Worm (Caenorhabditis elegans) whole organism, young adult: ENCODE data around the gene M03B6.5.
A peak's percentile ranks its signal among the peaks of the same experiment; 100 is the strongest.

ENCODE experiments used
- B0261.1 ChIP-seq: sonication (generic microtip); optimal IDR thresholded peaks from 2 replicates; lab custom pipeline; 2016; ENCODE audit warnings: mild to moderate bottlenecking, missing genetic modification characterization, moderate library complexity, missing compliant biosample characterization
- F33H1.4 ChIP-seq: fragments of 200-800 bp; sonication (Bioruptor generic); IDR thresholded peaks from 2 replicates; pipeline ENCODE4 v1.3.6; 2022; ENCODE audit warnings: missing genetic modification reagents, missing genetic modification characterization, missing compliant biosample characterization
- attf-6 ChIP-seq: fragments of 200-800 bp; sonication (Bioruptor generic); IDR thresholded peaks from 2 replicates; pipeline ENCODE4 v1.3.6; 2022; ENCODE audit warnings: missing genetic modification reagents, missing genetic modification characterization, missing compliant biosample characterization
- ccch-3 ChIP-seq: fragments of 200-800 bp; sonication (Bioruptor generic); optimal IDR thresholded peaks from 2 replicates; lab custom pipeline; 2018; ENCODE audit warnings: mild to moderate bottlenecking, missing genetic modification characterization, missing compliant biosample characterization
- cebp-1 ChIP-seq, 2 experiments: fragments of 200-800 bp in 1 of 2; sonication (Bioruptor generic) in 1 of 2; sonication (generic microtip) in 1 of 2; IDR thresholded peaks in 1 of 2; optimal IDR thresholded peaks in 1 of 2; 2 replicates each; pipeline versions ENCODE4 v1.3.6 to Lab custom; 2017 to 2022; ENCODE audit warnings: missing compliant biosample characterization in 2 of 2, missing genetic modification characterization in 2 of 2, mild to moderate bottlenecking in 1 of 2, missing genetic modification reagents in 1 of 2, moderate library complexity in 1 of 2
- ceh-40 ChIP-seq: fragments of 200-800 bp; sonication (Bioruptor generic); IDR thresholded peaks from 2 replicates; pipeline ENCODE4 v1.3.6; 2022; ENCODE audit warnings: missing genetic modification characterization, missing compliant biosample characterization
- ceh-58 ChIP-seq: fragments of 200-800 bp; sonication (Bioruptor generic); IDR thresholded peaks from 2 replicates; pipeline ENCODE4 v1.3.6; 2022; ENCODE audit warnings: missing genetic modification characterization, missing compliant biosample characterization
- ceh-79 ChIP-seq: sonication (generic microtip); optimal IDR thresholded peaks from 2 replicates; lab custom pipeline; 2017; ENCODE audit warnings: mild to moderate bottlenecking, missing genetic modification characterization, missing compliant biosample characterization
- dox-1 ChIP-seq: fragments of 200-800 bp; sonication (Bioruptor generic); IDR thresholded peaks from 2 replicates; pipeline ENCODE4 v1.3.6; 2022; ENCODE audit warnings: missing genetic modification reagents, missing genetic modification characterization, missing compliant biosample characterization
- egl-18 ChIP-seq: fragments of 200-800 bp; sonication (Bioruptor generic); IDR thresholded peaks from 2 replicates; pipeline ENCODE4 v1.3.6; 2022; ENCODE audit warnings: missing genetic modification reagents, missing genetic modification characterization, missing compliant biosample characterization
- egrh-3 ChIP-seq: fragments of 200-800 bp; sonication (Bioruptor generic); IDR thresholded peaks from 2 replicates; pipeline ENCODE4 v1.3.6; 2022; ENCODE audit warnings: missing genetic modification reagents, missing genetic modification characterization, missing compliant biosample characterization
- ets-4 ChIP-seq: fragments of 200-800 bp; sonication (Bioruptor generic); optimal IDR thresholded peaks from 2 replicates; lab custom pipeline; 2018; ENCODE audit warnings: mild to moderate bottlenecking, missing genetic modification characterization, missing compliant biosample characterization
- hlh-26 ChIP-seq: fragments of 200-800 bp; sonication (Bioruptor generic); conservative IDR thresholded peaks from 2 replicates; pipeline ENCODE4 v1.3.6; 2022; ENCODE audit warnings: missing genetic modification reagents, missing genetic modification characterization, missing compliant biosample characterization
- hsf-1 ChIP-seq: fragments of 200-800 bp; sonication (Bioruptor generic); IDR thresholded peaks from 2 replicates; pipeline ENCODE4 v1.3.6; 2022; ENCODE audit warnings: missing genetic modification reagents, missing genetic modification characterization, missing compliant biosample characterization
- lir-1 ChIP-seq: fragments of 200-800 bp; sonication (Bioruptor generic); conservative IDR thresholded peaks from 2 replicates; pipeline ENCODE4 v1.3.6; 2022; ENCODE audit warnings: missing genetic modification reagents, missing genetic modification characterization, missing compliant biosample characterization
- lsl-1 ChIP-seq: fragments of 200-800 bp; sonication (Bioruptor generic); optimal IDR thresholded peaks from 2 replicates; lab custom pipeline; 2018; ENCODE audit warnings: mild to moderate bottlenecking, missing genetic modification characterization, moderate library complexity, missing compliant biosample characterization
- madf-3 ChIP-seq: fragments of 200-800 bp; sonication (Bioruptor generic); IDR thresholded peaks from 2 replicates; pipeline ENCODE4 v1.3.6; 2022; ENCODE audit warnings: missing genetic modification reagents, missing genetic modification characterization, missing compliant biosample characterization
- nfyb-1 ChIP-seq: fragments of 200-800 bp; sonication (Bioruptor generic); IDR thresholded peaks from 2 replicates; pipeline ENCODE4 v1.3.6; 2022; ENCODE audit warnings: missing genetic modification reagents, missing genetic modification characterization, missing compliant biosample characterization
- nhr-80 ChIP-seq: sonication (generic microtip); optimal IDR thresholded peaks from 2 replicates; lab custom pipeline; 2016; ENCODE audit warnings: missing genetic modification characterization, missing compliant biosample characterization
- rcor-1 ChIP-seq: fragments of 200-800 bp; sonication (Bioruptor generic); IDR thresholded peaks from 2 replicates; pipeline ENCODE4 v1.3.6; 2022; ENCODE audit warnings: missing genetic modification reagents, missing genetic modification characterization, missing compliant biosample characterization
- sdz-38 ChIP-seq: sonication (generic microtip); optimal IDR thresholded peaks from 2 replicates; lab custom pipeline; 2016; ENCODE audit warnings: missing genotype, missing genetic modification characterization, missing compliant biosample characterization
- sea-2 ChIP-seq: fragments of 200-800 bp; sonication (Bioruptor generic); IDR thresholded peaks from 2 replicates; pipeline ENCODE4 v1.3.6; 2022; ENCODE audit warnings: missing genetic modification characterization, missing compliant biosample characterization
- snpc-3.4 ChIP-seq: sonication (generic microtip); optimal IDR thresholded peaks from 2 replicates; lab custom pipeline; 2017; ENCODE audit warnings: missing genetic modification characterization, mild to moderate bottlenecking, missing compliant biosample characterization, antibody characterized with exemption, moderate library complexity, missing genotype, missing genetic modification reagents
- sptf-2 ChIP-seq: fragments of 200-800 bp; sonication (Bioruptor generic); optimal IDR thresholded peaks from 2 replicates; lab custom pipeline; 2018; ENCODE audit warnings: mild to moderate bottlenecking, missing genetic modification characterization, missing compliant biosample characterization
- unc-130 ChIP-seq: sonication (generic microtip); optimal IDR thresholded peaks from 2 replicates; lab custom pipeline; 2016; ENCODE audit warnings: missing genetic modification reagents, missing genetic modification characterization, missing compliant biosample characterization
- unc-62 ChIP-seq: fragments of 150-350 bp; optimal IDR thresholded peaks from 2 replicates; lab custom pipeline; 2014; ENCODE audit warnings: missing biosample characterization, missing genetic modification reagents, missing genetic modification characterization
- zfh-2 ChIP-seq: fragments of 200-800 bp; sonication (Bioruptor generic); conservative IDR thresholded peaks from 2 replicates; pipeline ENCODE4 v1.3.6; 2022; ENCODE audit warnings: missing genetic modification reagents, missing genetic modification characterization, missing compliant biosample characterization
- ztf-25 ChIP-seq: fragments of 200-800 bp; sonication (Bioruptor generic); IDR thresholded peaks from 2 replicates; pipeline ENCODE4 v1.3.6; 2022; ENCODE audit warnings: missing genetic modification reagents, missing genetic modification characterization, missing compliant biosample characterization
- ztf-3 ChIP-seq: fragments of 200-800 bp; sonication (Bioruptor generic); optimal IDR thresholded peaks from 2 replicates; lab custom pipeline; 2018; ENCODE audit warnings: mild to moderate bottlenecking, missing genetic modification characterization, missing compliant biosample characterization

The M03B6.5 gene

ce11 chrX:13843676-13844075 is at the start of gene M03B6.5:
TSS of gene M03B6.5 (plus strand) at chrX:13843976.
- TF ChIP-seq ets-4 (GFP tag; lab: Kevin White, UChicago) (no peak), sptf-2 (GFP tag; lab: Kevin White, UChicago) (no peak), egrh-3 (GFP tag; lab: Robert Waterston, UW) (no peak), B0261.1 (tag; lab: Kevin White, UChicago) (no peak), zfh-2 (GFP tag; lab: Robert Waterston, UW) (no peak), nfyb-1 (no peak), ceh-79 (tag; lab: Kevin White, UChicago) (no peak), sdz-38 (tag; lab: Kevin White, UChicago) (no peak), lir-1 (GFP tag; lab: Robert Waterston, UW) (no peak), unc-130 (no peak), lsl-1 (GFP tag; lab: Kevin White, UChicago) (no peak), nhr-80 (no peak), egl-18 (GFP tag; lab: Robert Waterston, UW) (no peak), ccch-3 (GFP tag; lab: Kevin White, UChicago) (no peak), sea-2 (GFP tag; lab: Robert Waterston, UW) (no peak)

ce11 chrX:13795329-13795728 is 48.4 kb upstream of the M03B6.5 start:
- peak; percentile 61 for TF ChIP-seq dox-1
- peak; percentile 69; the same call in 1 of the 2 replicates for TF ChIP-seq madf-3 (GFP tag; lab: Robert Waterston, UW)
- TF ChIP-seq attf-6 (GFP tag; lab: Robert Waterston, UW): peak; percentile 69; the same call in 1 of the 2 replicates
- TF ChIP-seq hsf-1 (GFP tag; lab: Robert Waterston, UW): peak; percentile 98
- TF ChIP-seq rcor-1 (GFP tag; lab: Robert Waterston, UW): peak; percentile 45; the same call in 1 of the 2 replicates
- 0 out of 2 replicates have a peak, but pooled peaks have one; percentile 30 for TF ChIP-seq ceh-40 (GFP tag; lab: Robert Waterston, UW)
- TF ChIP-seq, all 124 proteins: peak for 6; not testable (repeated sequence) for 118

- TF ChIP-seq hsf-1 (GFP tag; lab: Robert Waterston, UW) (peak; percentile 48; the same call in 1 of the 2 replicates), F33H1.4 (GFP tag; lab: Robert Waterston, UW) (peak; percentile 54)
Observed at ce11 chrX:13795879-13796278, 47.9 kb upstream of the M03B6.5 start.

- TF ChIP-seq F33H1.4 (GFP tag; lab: Robert Waterston, UW) (no peak), ceh-58 (GFP tag; lab: Robert Waterston, UW) (no peak), snpc-3.4 (tag; lab: Kevin White, UChicago) (no peak), cebp-1 (GFP tag; IDR thresholded peaks at IDR 0.05; lab: Robert Waterston, UW) (no peak), cebp-1 (tag; optimal IDR thresholded peaks at IDR 0.05; lab: Kevin White, UChicago) (peak; percentile 5), nhr-80 (peak; percentile 63)
Observed at ce11 chrX:13803246-13803645, 40.5 kb upstream of the M03B6.5 start.

- TF ChIP-seq hlh-26 (GFP tag; lab: Robert Waterston, UW): no peak
- TF ChIP-seq ztf-25: no peak
Observed at ce11 chrX:13809773-13810172, 34.0 kb upstream of the M03B6.5 start, which contains the start of gene obr-3. TSS of gene obr-3 (minus strand) at chrX:13809873.

- peak; percentile 91 for TF ChIP-seq unc-62 (GFP tag; lab: Kevin White, UChicago)
- TF ChIP-seq nhr-80: peak; percentile 22
- TF ChIP-seq ztf-3 (GFP tag; lab: Kevin White, UChicago): no peak
Observed at ce11 chrX:13811156-13811555, 32.6 kb upstream of the M03B6.5 start.
